Fruit fly (Drosophila melanogaster) whole organism, wandering third instar larva: ENCODE measurements around the gene NHP2.

Experiments
- CG32264 ChIP-seq: fragments of 200-800 bp; sonication (Bioruptor generic); optimal IDR thresholded peaks from 2 replicates; lab custom pipeline; 2016; ENCODE audit warnings: missing biosample characterization, missing genetic modification characterization
- Hnf4 ChIP-seq: fragments of 200-800 bp; sonication (Bioruptor generic); optimal IDR thresholded peaks from 2 replicates; lab custom pipeline; 2016; ENCODE audit warnings: missing biosample characterization, mild to moderate bottlenecking, missing genetic modification characterization
- fru ChIP-seq: fragments of 200-800 bp; sonication (Bioruptor generic); optimal IDR thresholded peaks from 3 replicates; lab custom pipeline; 2016; ENCODE audit warnings: missing biosample characterization, mild to moderate bottlenecking, missing genetic modification characterization
- h ChIP-seq: fragments of 200-800 bp; sonication (Bioruptor generic); optimal IDR thresholded peaks from 3 replicates; lab custom pipeline; 2016; ENCODE audit warnings: missing biosample characterization, mild to moderate bottlenecking, missing genetic modification characterization
- lola ChIP-seq: fragments of >200 bp; optimal IDR thresholded peaks from 2 replicates; lab custom pipeline; 2017; ENCODE audit warnings: missing biosample characterization, missing genetic modification characterization
- pan ChIP-seq: fragments of >200 bp; optimal IDR thresholded peaks from 2 replicates; lab custom pipeline; 2017
- usp ChIP-seq: fragments of >200 bp; optimal IDR thresholded peaks from 2 replicates; lab custom pipeline; 2017; ENCODE audit warnings: missing biosample characterization, missing genetic modification characterization

- TF ChIP-seq h, result no peak
- TF ChIP-seq pan (lab: Kevin White, UChicago), result no peak
- no peak for TF ChIP-seq usp
- TF ChIP-seq fru, result no peak
- no peak for TF ChIP-seq Hnf4 (GFP tag; lab: Kevin White, UChicago)
- no peak for TF ChIP-seq CG32264 (GFP tag; lab: Kevin White, UChicago)
- no peak for TF ChIP-seq lola (GFP tag; lab: Kevin White, UChicago)
These were observed 43.3 kb downstream of the NHP2 start for dm6 chr3L:14758730-14759096.
